Worm (Caenorhabditis elegans): Measurements from ENCODE around the gene W06G6.9.

- TF ChIP-seq nhr-77 (tag; optimal IDR thresholded peaks at IDR 0.05): no peak
- TF ChIP-seq sma-9 (GFP tag; optimal IDR thresholded peaks at IDR 0.05): no peak
- no peak for TF ChIP-seq sma-9 (tag; optimal IDR thresholded peaks at IDR 0.05)
- TF ChIP-seq lin-11 (tag; optimal IDR thresholded peaks at IDR 0.05): no peak
Observed at ce11 chrV:16687227-16687626, 41.0 kb upstream of the W06G6.9 start, which contains the start of gene srz-102.

All from whole organism, L2 larva.